Worm (Caenorhabditis elegans) whole organism, late embryonic: ENCODE data around the gene col-84.

Experiments
- C08G9.2 ChIP-seq: sonication (generic microtip); optimal IDR thresholded peaks from 2 replicates; lab custom pipeline; 2016; ENCODE audit warnings: mild to moderate bottlenecking, missing genetic modification characterization, moderate library complexity, missing compliant biosample characterization
- ama-1 ChIP-seq: fragments of 150-350 bp; optimal IDR thresholded peaks from 2 replicates; lab custom pipeline; 2014
- ceh-34 ChIP-seq: sonication (generic microtip); optimal IDR thresholded peaks from 2 replicates; lab custom pipeline; 2016; ENCODE audit warnings: mild to moderate bottlenecking, missing genetic modification characterization, missing compliant biosample characterization
- dve-1 ChIP-seq: sonication (generic microtip); optimal IDR thresholded peaks from 2 replicates; lab custom pipeline; 2017; ENCODE audit warnings: antibody characterized with exemption, mild to moderate bottlenecking, missing genetic modification characterization, missing compliant biosample characterization
- ets-4 ChIP-seq: sonication (generic microtip); optimal IDR thresholded peaks from 2 replicates; lab custom pipeline; 2016; ENCODE audit warnings: missing genetic modification characterization, missing compliant biosample characterization
- eyg-1 ChIP-seq: sonication (generic microtip); optimal IDR thresholded peaks from 2 replicates; lab custom pipeline; 2016; ENCODE audit warnings: missing genotype, missing genetic modification characterization, missing compliant biosample characterization
- gmeb-2 ChIP-seq: sonication (generic microtip); optimal IDR thresholded peaks from 2 replicates; lab custom pipeline; 2016; ENCODE audit warnings: missing genetic modification characterization, inconsistent platforms, missing compliant biosample characterization
- hlh-8 ChIP-seq: sonication (generic microtip); optimal IDR thresholded peaks from 2 replicates; lab custom pipeline; 2016; ENCODE audit warnings: missing genotype, missing genetic modification characterization, missing compliant biosample characterization
- lin-11 ChIP-seq: fragments of 200-800 bp; sonication (Bioruptor generic); optimal IDR thresholded peaks from 2 replicates; lab custom pipeline; 2018; ENCODE audit warnings: mild to moderate bottlenecking, missing genetic modification characterization, missing compliant biosample characterization
- nfya-1 ChIP-seq: sonication (generic microtip); optimal IDR thresholded peaks from 2 replicates; lab custom pipeline; 2017; ENCODE audit warnings: missing genetic modification characterization, mild to moderate bottlenecking, missing compliant biosample characterization, antibody characterized with exemption, moderate library complexity
- nhr-11 ChIP-seq: fragments of 150-350 bp; optimal IDR thresholded peaks from 2 replicates; lab custom pipeline; 2014; ENCODE audit warnings: missing biosample characterization, missing genetic modification characterization
- unc-86 ChIP-seq: sonication (generic microtip); optimal IDR thresholded peaks from 2 replicates; lab custom pipeline; 2016; ENCODE audit warnings: missing genetic modification characterization, missing compliant biosample characterization

DNA sequence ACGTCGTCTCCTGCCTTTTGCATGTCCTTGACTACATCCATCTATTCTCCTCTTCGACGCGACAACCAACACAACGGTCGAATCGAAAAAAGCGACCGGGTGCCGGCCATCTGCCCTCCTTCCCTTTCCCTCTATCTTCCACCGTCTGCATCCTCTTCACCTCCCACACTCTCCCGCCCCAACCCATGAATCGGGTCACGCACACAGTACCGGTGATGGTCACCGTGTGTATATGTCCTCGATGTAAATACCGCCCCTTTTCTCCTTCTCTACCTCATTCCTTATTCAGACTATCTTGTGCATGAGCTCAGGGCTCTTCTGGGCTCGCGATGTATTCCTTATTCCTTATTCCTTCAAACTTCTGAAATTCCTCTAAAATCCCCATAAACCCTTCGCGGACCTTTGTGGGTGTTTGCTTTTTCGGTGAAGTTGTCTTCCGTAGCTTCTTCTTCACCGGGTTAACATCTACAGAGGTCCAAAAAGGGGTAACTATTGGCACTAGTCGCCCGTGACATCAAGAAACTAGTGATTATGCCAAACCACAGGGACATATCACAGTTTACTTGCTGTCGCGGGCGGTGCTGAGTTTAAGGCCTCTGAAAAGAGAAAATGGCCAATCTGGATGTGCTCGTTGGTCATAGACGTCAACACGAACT, 21.2 kb downstream of the col-84 start:
- TF ChIP-seq ama-1 (peak; percentile 67), nhr-11 (no peak), ets-4 (tag; lab: Kevin White, UChicago) (no peak), gmeb-2 (tag; lab: Kevin White, UChicago) (no peak), nfya-1 (peak; percentile 28), dve-1 (tag; lab: Kevin White, UChicago) (no peak), unc-86 (no peak), lin-11 (tag; lab: Kevin White, UChicago) (no peak), hlh-8 (tag; lab: Kevin White, UChicago) (no peak), eyg-1 (tag; lab: Kevin White, UChicago) (peak; percentile 19), C08G9.2 (peak; percentile 20), ceh-34 (tag; lab: Kevin White, UChicago) (peak; percentile 7)
